Fruit fly (Drosophila melanogaster): ENCODE data around the gene Pih1D1.

Pih1D1 gene

DNA sequence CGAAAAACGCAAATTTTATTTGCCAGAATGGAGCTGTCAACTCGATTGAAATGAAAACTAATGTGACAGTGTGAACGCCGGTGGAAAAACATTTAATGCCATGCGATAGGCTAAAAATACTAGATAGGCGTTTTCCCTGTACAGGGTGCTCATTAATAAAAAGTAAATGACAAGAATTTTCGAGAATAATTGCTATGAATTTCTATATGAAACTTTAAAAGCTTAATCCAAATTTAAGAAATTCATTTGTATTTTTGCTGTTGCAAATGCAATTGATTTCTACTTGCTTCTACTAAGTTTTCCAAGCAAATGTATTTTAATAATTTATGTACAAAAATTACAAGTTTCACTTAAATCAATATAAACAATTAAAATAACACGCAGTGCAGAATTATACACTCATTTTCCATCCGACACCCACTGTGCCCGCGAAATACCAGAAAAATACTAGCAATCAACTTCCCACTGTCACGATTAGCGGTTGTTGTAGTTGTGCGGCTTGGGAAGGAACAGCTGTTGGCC lies at the start of gene Pih1D1 (continued):
- no peak for TF ChIP-seq CG16813 (GFP tag; IDR thresholded peaks at IDR 0.05; ENCODE audit: partially characterized antibody)
- TF ChIP-seq sr (GFP tag; IDR thresholded peaks at IDR 0.05) = peak; percentile 63; the same call in 1 of the 3 replicates
- TF ChIP-seq CG8359 (GFP tag; optimal IDR thresholded peaks at IDR 0.05; ENCODE audit: borderline replicate concordance) = peak; percentile 84
- peak; percentile 93 for TF ChIP-seq cato (GFP tag; optimal IDR thresholded peaks at IDR 0.05; ENCODE audit: borderline replicate concordance)
- TF ChIP-seq CG5245 (GFP tag; optimal IDR thresholded peaks at IDR 0.05) = peak; percentile 89
- TF ChIP-seq CG3847 (GFP tag; IDR thresholded peaks at IDR 0.05) = peak; percentile 96
- TF ChIP-seq ash1 (GFP tag; optimal IDR thresholded peaks at IDR 0.05) = peak; percentile 39
- peak; percentile 82 for TF ChIP-seq CG17802 (tag; optimal IDR thresholded peaks at IDR 0.05)
- TF ChIP-seq CG6791 (GFP tag; IDR thresholded peaks at IDR 0.05; ENCODE audit: partially characterized antibody) = 0 out of 3 replicates have a peak, but pooled peaks have one; percentile 14
- peak; percentile 97 for TF ChIP-seq CG32532 (GFP tag; IDR thresholded peaks at IDR 0.05)
- TF ChIP-seq Drgx (GFP tag; IDR thresholded peaks at IDR 0.05) = peak; percentile 92
- peak; percentile 97 for TF ChIP-seq esg (GFP tag; conservative IDR thresholded peaks at IDR 0.05)
- TF ChIP-seq lov (optimal IDR thresholded peaks at IDR 0.05) = no peak
- TF ChIP-seq lov (GFP tag; IDR thresholded peaks at IDR 0.05) = peak; percentile 82
- TF ChIP-seq tgo (GFP tag; IDR thresholded peaks at IDR 0.05) = peak; percentile 97
- TF ChIP-seq gt (GFP tag; IDR thresholded peaks at IDR 0.05) = peak; percentile 86
- peak; percentile 46 for TF ChIP-seq fd102C (GFP tag; optimal IDR thresholded peaks at IDR 0.05)
- TF ChIP-seq CG15479 (GFP tag; optimal IDR thresholded peaks at IDR 0.05) = peak; percentile 7
- TF ChIP-seq CG12104 (GFP tag; optimal IDR thresholded peaks at IDR 0.05) = peak; percentile 97
- TF ChIP-seq CG17829 (tag; optimal IDR thresholded peaks at IDR 0.05) = peak; percentile 96
- no peak for TF ChIP-seq Vsx1 (GFP tag; optimal IDR thresholded peaks at IDR 0.05)
- peak; percentile 89 for TF ChIP-seq nau (GFP tag; optimal IDR thresholded peaks at IDR 0.05)
- TF ChIP-seq corto (GFP tag; optimal IDR thresholded peaks at IDR 0.05) = peak; percentile 53
- peak; percentile 95 for TF ChIP-seq zen (tag; optimal IDR thresholded peaks at IDR 0.05)
- no peak for TF ChIP-seq sna (GFP tag; IDR thresholded peaks at IDR 0.05; ENCODE audit: partially characterized antibody)
- peak; percentile 98 for TF ChIP-seq bcd (GFP tag; optimal IDR thresholded peaks at IDR 0.05)
- TF ChIP-seq CG6272 (GFP tag; IDR thresholded peaks at IDR 0.05) = peak; percentile 94
- TF ChIP-seq so (GFP tag; IDR thresholded peaks at IDR 0.05) = peak; percentile 94
- TF ChIP-seq Hr3 (GFP tag; optimal IDR thresholded peaks at IDR 0.05) = peak; percentile 97
- TF ChIP-seq CG14860 (GFP tag; IDR thresholded peaks at IDR 0.05; ENCODE audit: partially characterized antibody) = no peak
- TF ChIP-seq pzg (GFP tag; optimal IDR thresholded peaks at IDR 0.05) = peak; percentile 53
- TF ChIP-seq CG8290 (GFP tag; optimal IDR thresholded peaks at IDR 0.05) = peak; percentile 89
- peak in 1 of 2 experiments; percentile 68 for TF ChIP-seq CG8290 (tag; optimal IDR thresholded peaks at IDR 0.05)
- 0 out of 2 replicates have a peak, but pooled peaks have one; percentile 11 for TF ChIP-seq nerfin-2 (GFP tag; IDR thresholded peaks at IDR 0.05; ENCODE audit: partially characterized antibody)
- TF ChIP-seq CkIIα-i1 (GFP tag; IDR thresholded peaks at IDR 0.05) = peak; percentile 77
- peak; percentile 78; the same call in 2 of the 3 replicates for TF ChIP-seq Optix (GFP tag; IDR thresholded peaks at IDR 0.05)
- TF ChIP-seq Lim3 (GFP tag; IDR thresholded peaks at IDR 0.05) = peak; percentile 91
- TF ChIP-seq CG9817 (tag; optimal IDR thresholded peaks at IDR 0.05) = peak; percentile 97
- TF ChIP-seq insv (GFP tag; optimal IDR thresholded peaks at IDR 0.05) = peak in 1 of 2 experiments; percentile 64
- peak; percentile 79 for TF ChIP-seq CG6854 (GFP tag; optimal IDR thresholded peaks at IDR 0.05)
- peak; percentile 92 for TF ChIP-seq PHDP (tag; optimal IDR thresholded peaks at IDR 0.05)
- peak; percentile 90 for TF ChIP-seq CG43689 (GFP tag; IDR thresholded peaks at IDR 0.05)
- peak; percentile 52 for TF ChIP-seq CG31365 (tag; optimal IDR thresholded peaks at IDR 0.05)
- peak; percentile 92 for TF ChIP-seq CG10979 (tag; optimal IDR thresholded peaks at IDR 0.05)
- peak; percentile 97 for TF ChIP-seq vvl (GFP tag; IDR thresholded peaks at IDR 0.05)
- peak; percentile 67 for TF ChIP-seq stwl (tag; optimal IDR thresholded peaks at IDR 0.05)
- TF ChIP-seq CG18599 (GFP tag; optimal IDR thresholded peaks at IDR 0.05) = peak; percentile 95
- peak; percentile 88 for TF ChIP-seq dan (GFP tag; IDR thresholded peaks at IDR 0.05)
- TF ChIP-seq sim (GFP tag; IDR thresholded peaks at IDR 0.05) = peak; percentile 89
- peak; percentile 96 for TF ChIP-seq croc (GFP tag; conservative IDR thresholded peaks at IDR 0.05)

Measured in whole organism, embryonic.